Fruit fly (Drosophila melanogaster) whole organism, wandering third instar larva: ENCODE measurements around the gene Rassf.

Experiments
- Abd-B ChIP-seq: fragments of >200 bp; optimal IDR thresholded peaks from 2 replicates; lab custom pipeline; 2017; ENCODE audit warnings: missing biosample characterization, missing genetic modification characterization
- Dfd ChIP-seq: fragments of >200 bp; optimal IDR thresholded peaks from 2 replicates; lab custom pipeline; 2017; ENCODE audit warnings: missing biosample characterization, missing genetic modification characterization
- Dif ChIP-seq: fragments of 200-275, 200-300 bp; sonication (Bioruptor generic); optimal IDR thresholded peaks from 2 replicates; lab custom pipeline; 2018; ENCODE audit warnings: missing biosample characterization, missing genetic modification characterization; ENCODE audit not compliant: partially characterized antibody
- Hnf4 ChIP-seq: fragments of 200-800 bp; sonication (Bioruptor generic); optimal IDR thresholded peaks from 2 replicates; lab custom pipeline; 2016; ENCODE audit warnings: missing biosample characterization, mild to moderate bottlenecking, missing genetic modification characterization
- Hr78 ChIP-seq: fragments of >200 bp; optimal IDR thresholded peaks from 2 replicates; lab custom pipeline; 2017; ENCODE audit warnings: missing biosample characterization, missing genetic modification characterization
- Rel ChIP-seq, 2 experiments: fragments of 200-800 bp; sonication (Bioruptor generic) in 1 of 2; optimal IDR thresholded peaks; 2 replicates in 1 of 2; 3 replicates in 1 of 2; lab custom pipeline; 2016 to 2019; ENCODE audit warnings: mild to moderate bottlenecking in 2 of 2, missing biosample characterization in 2 of 2, missing genetic modification characterization in 2 of 2, moderate library complexity in 1 of 2
- Vsx2 ChIP-seq: fragments of 200-300, 225-300 bp; sonication (Bioruptor generic); optimal IDR thresholded peaks from 2 replicates; lab custom pipeline; 2018; ENCODE audit warnings: missing biosample characterization, missing genetic modification characterization; ENCODE audit not compliant: partially characterized antibody
- br ChIP-seq: fragments of 200-800 bp; sonication (Bioruptor generic); optimal IDR thresholded peaks from 2 replicates; lab custom pipeline; 2016; ENCODE audit warnings: missing biosample characterization, missing genetic modification characterization
- brk ChIP-seq: fragments of 200-800 bp; sonication (Bioruptor generic); optimal IDR thresholded peaks from 2 replicates; lab custom pipeline; 2016; ENCODE audit warnings: missing biosample characterization, mild to moderate bottlenecking, missing genetic modification characterization
- dmrt93B ChIP-seq: fragments of 200-800 bp; sonication (Bioruptor generic); optimal IDR thresholded peaks from 2 replicates; lab custom pipeline; 2018; ENCODE audit warnings: missing biosample characterization, mild to moderate bottlenecking, missing genetic modification characterization
- foxo ChIP-seq, 2 experiments: fragments of 200-800 bp; sonication (Bioruptor generic); optimal IDR thresholded peaks; 2 replicates in 1 of 2; 3 replicates in 1 of 2; lab custom pipeline; 2016 to 2017; ENCODE audit warnings: missing biosample characterization in 2 of 2, missing genetic modification characterization in 2 of 2
- lola ChIP-seq: fragments of >200 bp; optimal IDR thresholded peaks from 2 replicates; lab custom pipeline; 2017; ENCODE audit warnings: missing biosample characterization, missing genetic modification characterization
- rgr ChIP-seq: fragments of 200-800 bp; sonication (Bioruptor generic); optimal IDR thresholded peaks from 3 replicates; lab custom pipeline; 2016; ENCODE audit warnings: missing biosample characterization, mild to moderate bottlenecking, missing genetic modification characterization

DNA sequence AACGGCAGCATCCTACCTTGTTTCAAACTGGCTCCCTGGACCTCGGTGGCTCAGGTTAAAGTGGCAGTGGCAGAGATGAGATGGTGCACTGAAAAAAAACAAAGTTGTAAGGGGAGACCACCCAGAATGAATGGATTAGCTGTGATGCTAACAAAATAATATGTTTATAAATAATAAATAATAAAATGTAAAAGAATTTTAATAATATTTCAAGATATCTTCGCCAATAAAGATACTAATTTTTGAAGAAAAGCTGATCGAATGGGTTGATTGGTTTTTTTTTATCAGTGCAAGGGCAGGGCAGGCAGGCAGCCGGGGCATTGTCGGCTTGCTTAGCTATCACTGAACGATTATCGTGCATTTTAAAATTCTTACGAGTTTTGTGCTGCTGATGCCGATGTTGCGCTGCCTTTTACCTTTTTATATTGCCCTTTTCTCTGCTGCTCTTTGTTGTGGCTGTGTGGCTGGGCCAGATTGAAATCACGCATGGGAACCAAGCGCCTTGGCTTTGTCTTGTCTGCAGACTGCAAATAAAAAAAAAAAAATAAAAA lies 31.4 kb upstream of the Rassf start:
- TF ChIP-seq Hnf4 (GFP tag; lab: Kevin White, UChicago): peak; percentile 51
- TF ChIP-seq Hr78 (GFP tag; lab: Kevin White, UChicago): no peak
- no peak for TF ChIP-seq Dfd (GFP tag; lab: Kevin White, UChicago)
- no peak for TF ChIP-seq brk (GFP tag; lab: Kevin White, UChicago)
- TF ChIP-seq Abd-B (GFP tag; lab: Kevin White, UChicago): no peak
- TF ChIP-seq lola (GFP tag; lab: Kevin White, UChicago): no peak
- peak; percentile 83 for TF ChIP-seq rgr (GFP tag; lab: Kevin White, UChicago)
- TF ChIP-seq Dif (GFP tag; lab: Kevin White, UChicago): no peak
- TF ChIP-seq foxo (GFP tag; optimal IDR thresholded peaks at IDR 0.05; lab: Kevin White, UChicago): peak in 1 of 2 experiments; percentile 78
- TF ChIP-seq Rel (GFP tag; optimal IDR thresholded peaks at IDR 0.05; lab: Kevin White, UChicago): peak; percentile 36
- TF ChIP-seq Rel (tag; optimal IDR thresholded peaks at IDR 0.05; lab: Kevin White, UChicago): peak; percentile 57
- no peak for TF ChIP-seq Vsx2
- peak; percentile 78 for TF ChIP-seq dmrt93B (GFP tag; lab: Kevin White, UChicago)
- TF ChIP-seq br: peak; percentile 69
